Worm (Caenorhabditis elegans) whole organism, L2 larva: ENCODE results near the gene T22B7.8.
A peak's percentile ranks its signal among the peaks of the same experiment; 100 is the strongest.

ENCODE experiments used
- C34F6.9 ChIP-seq: fragments of 150-350 bp; optimal IDR thresholded peaks from 2 replicates; lab custom pipeline; 2014; ENCODE audit warnings: missing biosample characterization, missing genetic modification characterization
- F13H6.1 ChIP-seq: sonication (generic microtip); optimal IDR thresholded peaks from 2 replicates; lab custom pipeline; 2016; ENCODE audit warnings: missing genetic modification characterization, missing compliant biosample characterization
- R02D3.7 ChIP-seq: fragments of 150-350 bp; optimal IDR thresholded peaks from 2 replicates; lab custom pipeline; 2014; ENCODE audit warnings: missing biosample characterization, missing genetic modification characterization
- alr-1 ChIP-seq: fragments of 150-350 bp; optimal IDR thresholded peaks from 2 replicates; lab custom pipeline; 2014; ENCODE audit warnings: missing biosample characterization, missing genetic modification characterization
- ama-1 ChIP-seq: fragments of 150-350 bp; optimal IDR thresholded peaks from 2 replicates; lab custom pipeline; 2018; ENCODE audit warnings: inconsistent platforms
- blmp-1 ChIP-seq: sonication (generic microtip); optimal IDR thresholded peaks from 2 replicates; lab custom pipeline; 2017; ENCODE audit warnings: missing genetic modification characterization, mild to moderate bottlenecking, missing compliant biosample characterization, antibody characterized with exemption, moderate library complexity; ENCODE audit not compliant: insufficient read depth
- ceh-82 ChIP-seq: fragments of 150-350 bp; optimal IDR thresholded peaks from 2 replicates; lab custom pipeline; 2014; ENCODE audit warnings: missing biosample characterization, missing genetic modification characterization
- crh-2 ChIP-seq: sonication (generic microtip); optimal IDR thresholded peaks from 2 replicates; lab custom pipeline; 2017; ENCODE audit warnings: missing biosample characterization, missing genetic modification characterization
- egl-27 ChIP-seq: sonication (generic microtip); optimal IDR thresholded peaks from 3 replicates; lab custom pipeline; 2017; ENCODE audit warnings: missing biosample characterization, missing genetic modification reagents, missing genetic modification characterization
- elt-1 ChIP-seq: fragments of 150-350 bp; optimal IDR thresholded peaks from 2 replicates; lab custom pipeline; 2014; ENCODE audit warnings: missing biosample characterization, missing genetic modification characterization
- elt-3 ChIP-seq: sonication (generic microtip); optimal IDR thresholded peaks from 2 replicates; lab custom pipeline; 2017; ENCODE audit warnings: missing biosample characterization, missing genetic modification characterization
- fos-1 ChIP-seq: fragments of 150-350 bp; optimal IDR thresholded peaks from 2 replicates; lab custom pipeline; 2014; ENCODE audit warnings: missing biosample characterization, missing genetic modification characterization
- gmeb-1 ChIP-seq: fragments of 150-350 bp; optimal IDR thresholded peaks from 2 replicates; lab custom pipeline; 2014; ENCODE audit warnings: missing biosample characterization, missing genetic modification characterization
- lin-39 ChIP-seq: fragments of 150-350 bp; optimal IDR thresholded peaks from 2 replicates; lab custom pipeline; 2014; ENCODE audit warnings: missing biosample characterization, missing genetic modification reagents, missing genetic modification characterization
- mab-5 ChIP-seq: fragments of 150-350 bp; optimal IDR thresholded peaks from 2 replicates; lab custom pipeline; 2014; ENCODE audit warnings: missing biosample characterization, missing genetic modification characterization
- mbf-1 ChIP-seq: sonication (generic microtip); optimal IDR thresholded peaks from 2 replicates; lab custom pipeline; 2017; ENCODE audit warnings: missing biosample characterization, missing genetic modification characterization
- mdl-1 ChIP-seq, 2 experiments: fragments of 150-350 bp in 1 of 2; sonication (generic microtip) in 1 of 2; optimal IDR thresholded peaks; 2 replicates each; lab custom pipeline; 2017; ENCODE audit warnings: missing biosample characterization in 2 of 2, missing genetic modification characterization in 2 of 2
- nhr-10 ChIP-seq: sonication (generic microtip); optimal IDR thresholded peaks from 2 replicates; lab custom pipeline; 2017; ENCODE audit warnings: missing biosample characterization, missing genetic modification characterization
- nhr-129 ChIP-seq: fragments of 150-350 bp; optimal IDR thresholded peaks from 2 replicates; lab custom pipeline; 2014; ENCODE audit warnings: missing biosample characterization, missing genetic modification characterization
- nhr-23 ChIP-seq: fragments of 150-350 bp; optimal IDR thresholded peaks from 2 replicates; lab custom pipeline; 2014; ENCODE audit warnings: missing biosample characterization, missing genetic modification reagents, missing genetic modification characterization
- nhr-25 ChIP-seq: fragments of 150-350 bp; sonication (generic microtip); optimal IDR thresholded peaks from 3 replicates; lab custom pipeline; 2014; ENCODE audit warnings: missing biosample characterization, missing genetic modification characterization
- peb-1 ChIP-seq: fragments of 150-350 bp; optimal IDR thresholded peaks from 2 replicates; lab custom pipeline; 2014; ENCODE audit warnings: missing biosample characterization, missing genetic modification characterization
- skn-1 ChIP-seq: sonication (generic microtip); optimal IDR thresholded peaks from 2 replicates; lab custom pipeline; 2017; ENCODE audit warnings: missing biosample characterization, missing genetic modification characterization
- sma-3 ChIP-seq: sonication (generic microtip); optimal IDR thresholded peaks from 2 replicates; lab custom pipeline; 2016; ENCODE audit warnings: missing genetic modification reagents, missing genetic modification characterization, missing compliant biosample characterization
- sma-9 ChIP-seq, 2 experiments: fragments of 150-350 bp in 1 of 2; sonication (generic microtip) in 1 of 2; optimal IDR thresholded peaks; 2 replicates each; lab custom pipeline; 2014 to 2016; ENCODE audit warnings: missing genetic modification characterization in 2 of 2, mild to moderate bottlenecking in 1 of 2, missing biosample characterization in 1 of 2, missing compliant biosample characterization in 1 of 2, missing genetic modification reagents in 1 of 2, moderate library complexity in 1 of 2
- snpc-4 ChIP-seq: fragments of 150-350 bp; optimal IDR thresholded peaks from 2 replicates; lab custom pipeline; 2014; ENCODE audit warnings: missing biosample characterization, missing genetic modification characterization
- unc-62 ChIP-seq: fragments of 150-350 bp; optimal IDR thresholded peaks from 2 replicates; lab custom pipeline; 2014; ENCODE audit warnings: missing biosample characterization, missing genetic modification reagents, missing genetic modification characterization
- ztf-1 ChIP-seq: fragments of 200-800 bp; sonication (Bioruptor generic); conservative IDR thresholded peaks from 2 replicates; pipeline ENCODE4 v1.3.6; 2022; ENCODE audit warnings: missing genetic modification characterization, missing compliant biosample characterization
- ztf-11 ChIP-seq: sonication (generic microtip); optimal IDR thresholded peaks from 2 replicates; lab custom pipeline; 2017; ENCODE audit warnings: missing biosample characterization, missing genetic modification characterization

T22B7.8 gene

DNA sequence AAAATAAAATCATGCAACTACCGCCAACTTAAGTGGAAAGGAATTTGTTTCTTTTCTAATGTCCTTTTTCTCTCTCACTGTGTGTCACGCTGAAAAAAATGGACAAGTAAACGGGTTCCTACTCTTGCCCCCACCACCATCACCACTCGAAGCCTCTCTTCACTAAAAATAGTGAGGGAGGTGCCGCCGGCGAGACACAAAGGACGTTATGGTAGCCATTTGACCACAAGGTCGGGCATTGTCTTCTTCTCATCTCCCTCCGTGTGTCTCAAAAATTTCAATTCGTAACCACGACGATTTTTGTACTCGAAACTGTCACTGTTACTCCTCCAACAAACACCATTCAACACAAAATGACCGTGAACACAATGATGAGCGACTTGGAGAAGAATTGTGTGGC is 27.9 kb downstream of the T22B7.8 start, which contains the start of gene T22B7.22:
TSS of gene T22B7.22 (plus strand) at position 354 of the 400 bp plus-strand sequence.
- TF ChIP-seq crh-2 (tag; lab: Kevin White, UChicago) (peak; percentile 10), fos-1 (tag; lab: Kevin White, UChicago) (peak; percentile 5), elt-3 (tag; lab: Kevin White, UChicago) (no peak), F13H6.1 (tag; lab: Kevin White, UChicago) (peak; percentile 42), nhr-129 (tag; lab: Kevin White, UChicago) (peak; percentile 40), sma-9 (GFP tag; optimal IDR thresholded peaks at IDR 0.05; lab: Kevin White, UChicago) (peak; percentile 1), sma-9 (tag; optimal IDR thresholded peaks at IDR 0.05; lab: Kevin White, UChicago) (no peak), blmp-1 (peak; percentile 3), nhr-25 (peak; percentile 89), egl-27 (tag; lab: Kevin White, UChicago) (no peak)
- TF ChIP-seq, all 48 proteins: peak for 7

DNA sequence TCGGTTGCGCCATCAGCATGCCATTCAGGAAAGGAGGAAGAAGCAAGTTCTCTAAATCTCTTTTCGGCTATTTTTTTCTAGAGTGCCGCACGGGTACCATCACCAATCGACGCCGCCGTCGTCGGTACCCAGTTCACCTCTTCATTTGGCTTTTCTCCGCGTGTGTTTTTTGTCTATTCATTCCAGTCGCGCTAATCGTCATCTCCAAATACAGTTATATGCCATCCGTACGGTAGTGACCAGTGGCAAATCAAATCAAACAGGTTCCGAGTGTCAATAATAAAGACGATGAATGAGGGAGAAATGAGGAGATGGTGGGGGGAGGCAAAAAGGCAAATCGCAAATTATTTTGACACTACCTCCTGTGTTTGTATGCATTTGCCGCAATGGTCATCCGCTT is 29.5 kb downstream of the T22B7.8 start:
- TF ChIP-seq F13H6.1 (tag; lab: Kevin White, UChicago) (no peak), nhr-25 (peak; percentile 49), elt-3 (tag; lab: Kevin White, UChicago) (no peak)

DNA sequence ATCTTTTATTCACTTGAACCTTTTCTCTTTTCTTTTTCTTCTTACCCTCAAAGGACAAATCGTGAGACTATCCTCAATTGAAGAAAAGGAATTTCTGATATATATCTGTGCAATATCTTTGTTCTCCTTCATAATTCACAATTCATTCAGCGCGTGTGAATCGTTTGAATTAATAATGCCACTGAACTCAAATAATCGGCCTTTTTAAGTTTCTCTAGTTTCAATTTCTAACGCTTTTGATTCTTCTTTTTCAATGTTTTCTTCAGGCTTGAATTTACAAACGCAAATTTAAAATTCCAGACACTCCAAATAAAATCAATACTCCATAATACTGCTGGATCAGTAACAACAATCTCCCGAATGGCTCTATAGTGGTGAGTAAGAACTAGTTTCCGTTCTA is 31.8 kb downstream of the T22B7.8 start, which contains the start of gene egl-13:
TSS of gene egl-13 (plus strand) at position 301 of the 400 bp plus-strand sequence.
- TF ChIP-seq mbf-1 (tag; lab: Kevin White, UChicago) (no peak), snpc-4 (tag; lab: Kevin White, UChicago) (no peak), unc-62 (GFP tag; lab: Kevin White, UChicago) (no peak), alr-1 (tag; lab: Kevin White, UChicago) (no peak), gmeb-1 (tag; lab: Kevin White, UChicago) (no peak), ama-1 (lab: Kevin White, UChicago) (no peak), peb-1 (no peak), mab-5 (tag; lab: Kevin White, UChicago) (no peak), sma-9 (GFP tag; optimal IDR thresholded peaks at IDR 0.05; lab: Kevin White, UChicago) (no peak), sma-9 (tag; optimal IDR thresholded peaks at IDR 0.05; lab: Kevin White, UChicago) (no peak), fos-1 (tag; lab: Kevin White, UChicago) (no peak), nhr-10 (tag; lab: Kevin White, UChicago) (no peak), nhr-25 (no peak), crh-2 (tag; lab: Kevin White, UChicago) (no peak), R02D3.7 (tag; lab: Kevin White, UChicago) (no peak), lin-39 (tag; lab: Kevin White, UChicago) (no peak), ceh-82 (tag; lab: Kevin White, UChicago) (no peak), elt-1 (no peak), skn-1 (tag; lab: Kevin White, UChicago) (no peak), ztf-11 (tag; lab: Kevin White, UChicago) (no peak), nhr-23 (tag; lab: Kevin White, UChicago) (no peak)

DNA sequence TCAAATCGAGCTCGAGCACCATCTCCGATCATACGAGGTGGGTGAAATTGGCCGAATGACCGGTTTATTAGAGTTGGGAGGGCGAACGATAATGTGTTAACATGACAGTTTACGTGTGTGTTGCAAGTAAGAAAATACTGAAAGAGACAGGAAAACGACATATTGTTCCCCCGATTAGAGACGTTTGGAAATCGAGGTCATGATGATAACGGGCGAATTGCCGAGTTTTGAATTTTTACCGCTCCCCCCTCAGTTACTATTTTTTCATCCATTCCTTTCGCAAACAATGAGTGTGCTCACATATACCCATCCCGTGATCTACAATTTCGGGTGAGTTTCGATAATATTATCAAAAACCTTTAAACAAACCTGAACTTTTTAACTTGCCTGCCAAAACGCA is 38.0 kb downstream of the T22B7.8 start:
- no peak for TF ChIP-seq nhr-10 (tag; lab: Kevin White, UChicago)
- peak; percentile 65 for TF ChIP-seq fos-1 (tag; lab: Kevin White, UChicago)

DNA sequence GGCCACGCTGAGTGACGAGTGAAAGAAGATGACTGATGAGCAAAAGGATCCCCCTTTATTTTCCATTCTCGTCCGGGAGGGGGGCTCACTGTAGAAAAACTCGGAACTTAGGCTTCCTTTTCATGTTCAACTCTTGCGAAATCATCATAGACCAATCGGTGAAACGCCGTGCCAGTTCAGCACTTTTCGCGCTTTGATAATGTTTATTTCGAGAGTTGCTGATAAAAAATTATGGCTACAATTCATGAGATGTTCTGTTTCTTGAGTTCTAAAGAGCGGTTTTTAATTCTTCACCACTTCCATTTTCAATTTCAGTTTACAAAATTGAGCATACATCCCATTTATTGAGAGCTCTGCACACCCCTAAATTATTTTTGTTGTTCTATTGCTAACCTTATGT is 39.1 kb downstream of the T22B7.8 start:
- TF ChIP-seq fos-1 (tag; lab: Kevin White, UChicago) = peak; percentile 69
- TF ChIP-seq sma-9 (GFP tag; optimal IDR thresholded peaks at IDR 0.05; lab: Kevin White, UChicago) = peak; percentile 15
- no peak for TF ChIP-seq sma-9 (tag; optimal IDR thresholded peaks at IDR 0.05; lab: Kevin White, UChicago)
- TF ChIP-seq R02D3.7 (tag; lab: Kevin White, UChicago) = no peak

DNA sequence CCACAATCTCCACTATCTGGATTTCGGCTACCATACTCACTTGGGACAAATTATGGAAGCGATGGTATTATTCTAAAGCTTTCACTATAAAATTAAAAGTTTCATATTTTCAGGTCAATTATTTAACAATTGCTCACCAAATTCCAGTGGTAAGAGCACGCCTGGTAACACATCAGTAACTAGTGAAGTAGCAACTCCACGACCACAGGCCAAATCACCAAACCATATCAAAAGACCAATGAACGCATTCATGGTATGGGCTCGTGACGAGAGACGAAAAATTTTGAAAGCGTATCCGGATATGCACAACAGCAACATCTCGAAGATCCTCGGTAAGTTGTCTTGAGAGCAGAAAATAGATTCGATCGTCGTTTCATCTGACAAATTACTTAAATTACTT is 40.9 kb downstream of the T22B7.8 start:
- TF ChIP-seq nhr-25 (no peak), mdl-1 (tag; optimal IDR thresholded peaks at IDR 0.05; lab: Kevin White, UChicago) (no peak), sma-3 (GFP tag; lab: Kevin White, UChicago) (no peak), sma-9 (GFP tag; optimal IDR thresholded peaks at IDR 0.05; lab: Kevin White, UChicago) (no peak), sma-9 (tag; optimal IDR thresholded peaks at IDR 0.05; lab: Kevin White, UChicago) (no peak), nhr-10 (tag; lab: Kevin White, UChicago) (no peak), C34F6.9 (tag; lab: Kevin White, UChicago) (no peak)
- TF ChIP-seq, all 48 proteins: peak for 0

DNA sequence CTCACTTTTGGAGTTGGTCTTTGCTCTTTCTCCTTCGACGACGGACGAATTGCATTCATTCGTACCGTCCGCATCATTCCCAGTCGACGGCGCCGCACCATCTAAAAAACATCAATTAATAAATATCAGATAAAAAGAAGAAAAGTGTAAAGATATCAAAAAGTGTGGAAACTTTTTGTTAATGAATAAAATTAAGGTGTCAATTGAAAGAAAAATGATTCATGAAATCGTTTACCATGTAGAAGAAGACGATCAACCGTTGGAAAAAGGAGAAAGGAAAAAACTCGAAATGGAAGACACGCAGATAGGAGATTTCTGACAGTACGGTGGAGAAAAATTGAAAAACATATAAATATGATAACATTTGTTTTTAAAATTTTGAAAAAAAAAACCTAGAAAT is 48.4 kb downstream of the T22B7.8 start, which contains the start of gene set-19:
TSS of gene set-19 (minus strand) at position 101 of the 400 bp plus-strand sequence.
- TF ChIP-seq snpc-4 (tag; lab: Kevin White, UChicago) (no peak), ztf-1 (GFP tag; lab: Robert Waterston, UW) (no peak)
- TF ChIP-seq, all 48 proteins: peak for 0
